Fruit fly (Drosophila melanogaster): ENCODE results near the gene TTLL6B.

The TTLL6B gene

dm6 chr3R:27263434-27264215, 12.8 kb upstream of the TTLL6B start, which contains the start of gene woc (continued):
- TF ChIP-seq h (GFP tag; optimal IDR thresholded peaks at IDR 0.05) (peak; percentile 80), Myc (optimal IDR thresholded peaks at IDR 0.05) (no peak)

dm6 chr3R:27253921-27254376, 3.1 kb upstream of the TTLL6B start:
- no peak for TF ChIP-seq CrebA (GFP tag; optimal IDR thresholded peaks at IDR 0.05; ENCODE audit: borderline replicate concordance)
- no peak for TF ChIP-seq sage (GFP tag; optimal IDR thresholded peaks at IDR 0.05)
- TF ChIP-seq tai (GFP tag; optimal IDR thresholded peaks at IDR 0.05), result no peak
- TF ChIP-seq br (GFP tag; optimal IDR thresholded peaks at IDR 0.05), result no peak
- TF ChIP-seq Myc (optimal IDR thresholded peaks at IDR 0.05), result no peak
- no peak for TF ChIP-seq GATAd (GFP tag; optimal IDR thresholded peaks at IDR 0.05)
- TF ChIP-seq psq (GFP tag; optimal IDR thresholded peaks at IDR 0.05), result no peak

dm6 chr3R:27253136-27253920, 2.5 kb upstream of the TTLL6B start, which contains the start of gene pll:
TSS of gene pll (minus strand) at chr3R:27253182.
- TF ChIP-seq Rel (GFP tag; optimal IDR thresholded peaks at IDR 0.05) (no peak), Rel (tag; optimal IDR thresholded peaks at IDR 0.05) (peak; percentile 61), Hr78 (GFP tag; optimal IDR thresholded peaks at IDR 0.05) (no peak), woc (GFP tag; optimal IDR thresholded peaks at IDR 0.05) (no peak), sv (GFP tag; optimal IDR thresholded peaks at IDR 0.05) (peak; percentile 85), CrebA (GFP tag; optimal IDR thresholded peaks at IDR 0.05; ENCODE audit: borderline replicate concordance) (no peak), ey (GFP tag; optimal IDR thresholded peaks at IDR 0.05) (peak; percentile 82), Sp1 (GFP tag; optimal IDR thresholded peaks at IDR 0.05) (peak; percentile 72), Hr83 (GFP tag; optimal IDR thresholded peaks at IDR 0.05; ENCODE audit: poor library complexity, severe bottlenecking) (peak; percentile 91), foxo (GFP tag; optimal IDR thresholded peaks at IDR 0.05) (peak in 1 of 2 experiments; percentile 88), HLH106 (tag; optimal IDR thresholded peaks at IDR 0.05) (peak; percentile 84), Mio (GFP tag; optimal IDR thresholded peaks at IDR 0.05) (peak; percentile 49), OdsH (GFP tag; optimal IDR thresholded peaks at IDR 0.05) (peak; percentile 74), CG32264 (GFP tag; optimal IDR thresholded peaks at IDR 0.05) (peak; percentile 50), dmrt93B (GFP tag; optimal IDR thresholded peaks at IDR 0.05) (no peak), GATAd (GFP tag; optimal IDR thresholded peaks at IDR 0.05) (peak; percentile 60), psq (GFP tag; optimal IDR thresholded peaks at IDR 0.05) (peak; percentile 73), h (GFP tag; optimal IDR thresholded peaks at IDR 0.05) (peak; percentile 84), sage (GFP tag; optimal IDR thresholded peaks at IDR 0.05) (no peak), rgr (GFP tag; optimal IDR thresholded peaks at IDR 0.05) (peak; percentile 84), CG9705 (GFP tag; optimal IDR thresholded peaks at IDR 0.05) (peak; percentile 74)

- no peak for TF ChIP-seq Sp1 (GFP tag; optimal IDR thresholded peaks at IDR 0.05)
- TF ChIP-seq woc (GFP tag; optimal IDR thresholded peaks at IDR 0.05), result no peak
- TF ChIP-seq dsf (GFP tag; optimal IDR thresholded peaks at IDR 0.05; ENCODE audit: borderline replicate concordance), result no peak
- TF ChIP-seq br (GFP tag; optimal IDR thresholded peaks at IDR 0.05), result no peak
- no peak for TF ChIP-seq OdsH (GFP tag; optimal IDR thresholded peaks at IDR 0.05)
- TF ChIP-seq sage (GFP tag; optimal IDR thresholded peaks at IDR 0.05), result no peak
- TF ChIP-seq Jra (GFP tag; optimal IDR thresholded peaks at IDR 0.05), result no peak
- no peak for TF ChIP-seq ey (GFP tag; optimal IDR thresholded peaks at IDR 0.05)
- TF ChIP-seq pan (optimal IDR thresholded peaks at IDR 0.05), result no peak
- TF ChIP-seq foxo (GFP tag; optimal IDR thresholded peaks at IDR 0.05), result no peak
- no peak for TF ChIP-seq dl (GFP tag; optimal IDR thresholded peaks at IDR 0.05; ENCODE audit: insufficient read depth in 1 of 2, partially characterized antibody in 2 of 2)
Observed at dm6 chr3R:27247892-27248291, 2.9 kb downstream of the TTLL6B start, which contains the start of gene CG5984. TSS of gene CG5984 (minus strand) at chr3R:27247992.

- peak; percentile 37 for TF ChIP-seq psq (GFP tag; optimal IDR thresholded peaks at IDR 0.05)
- TF ChIP-seq rgr (GFP tag; optimal IDR thresholded peaks at IDR 0.05), result peak; percentile 47
- TF ChIP-seq h (GFP tag; optimal IDR thresholded peaks at IDR 0.05), result peak; percentile 21
- TF ChIP-seq CG32264 (GFP tag; optimal IDR thresholded peaks at IDR 0.05), result no peak
- no peak for TF ChIP-seq Dif (GFP tag; optimal IDR thresholded peaks at IDR 0.05; ENCODE audit: partially characterized antibody)
- TF ChIP-seq Mio (GFP tag; optimal IDR thresholded peaks at IDR 0.05), result no peak
- no peak for TF ChIP-seq dl (GFP tag; optimal IDR thresholded peaks at IDR 0.05; ENCODE audit: insufficient read depth in 1 of 2, partially characterized antibody in 2 of 2)
- TF ChIP-seq br (GFP tag; optimal IDR thresholded peaks at IDR 0.05), result no peak
- TF ChIP-seq Hr83 (GFP tag; optimal IDR thresholded peaks at IDR 0.05; ENCODE audit: poor library complexity, severe bottlenecking), result no peak
- TF ChIP-seq N (GFP tag; optimal IDR thresholded peaks at IDR 0.05), result no peak
- no peak for TF ChIP-seq CG9705 (GFP tag; optimal IDR thresholded peaks at IDR 0.05)
- TF ChIP-seq tai (GFP tag; optimal IDR thresholded peaks at IDR 0.05), result no peak
- TF ChIP-seq fru (GFP tag; optimal IDR thresholded peaks at IDR 0.05), result no peak
- TF ChIP-seq usp (GFP tag; optimal IDR thresholded peaks at IDR 0.05), result no peak
- TF ChIP-seq Vsx2 (GFP tag; optimal IDR thresholded peaks at IDR 0.05; ENCODE audit: partially characterized antibody), result no peak
- peak; percentile 56 for TF ChIP-seq HLH106 (tag; optimal IDR thresholded peaks at IDR 0.05)
- peak; percentile 50 for TF ChIP-seq Sp1 (GFP tag; optimal IDR thresholded peaks at IDR 0.05)
- no peak for TF ChIP-seq CrebA (GFP tag; optimal IDR thresholded peaks at IDR 0.05; ENCODE audit: borderline replicate concordance)
- no peak for TF ChIP-seq jim (GFP tag; optimal IDR thresholded peaks at IDR 0.05)
- no peak for TF ChIP-seq GATAd (GFP tag; optimal IDR thresholded peaks at IDR 0.05)
- no peak for TF ChIP-seq Abd-B (GFP tag; optimal IDR thresholded peaks at IDR 0.05)
- no peak for TF ChIP-seq woc (GFP tag; optimal IDR thresholded peaks at IDR 0.05)
- TF ChIP-seq foxo (GFP tag; optimal IDR thresholded peaks at IDR 0.05), result peak in 1 of 2 experiments; percentile 46
- peak; percentile 45 for TF ChIP-seq OdsH (GFP tag; optimal IDR thresholded peaks at IDR 0.05)
Observed at dm6 chr3R:27246264-27246663, 4.5 kb downstream of the TTLL6B start.
